Fruit fly (Drosophila melanogaster) whole organism, embryonic: ENCODE data around the gene cup.

Experiments
- Adf1 ChIP-seq: fragments of 200-800 bp; sonication (Bioruptor generic); IDR thresholded peaks from 2 replicates; pipeline ENCODE4 v1.3.6; 2022; ENCODE audit warnings: missing biosample characterization, missing genetic modification characterization
- Asciz ChIP-seq: fragments of 200-800 bp; sonication (Bioruptor generic); optimal IDR thresholded peaks from 2 replicates; lab custom pipeline; 2017; ENCODE audit warnings: missing biosample characterization, mild to moderate bottlenecking, missing genetic modification characterization, missing genetic modification reagents
- Bteb2 ChIP-seq: fragments of 200-800 bp; sonication (Bioruptor generic); optimal IDR thresholded peaks from 2 replicates; lab custom pipeline; 2016; ENCODE audit warnings: missing biosample characterization, missing genetic modification characterization
- CG10366 ChIP-seq: fragments of 200-800 bp; sonication (Bioruptor generic); IDR thresholded peaks from 2 replicates; pipeline ENCODE4 v1.3.6; 2022; ENCODE audit warnings: missing biosample characterization, missing genetic modification characterization
- CG10462 ChIP-seq: fragments of 200-800 bp; sonication (Bioruptor generic); optimal IDR thresholded peaks from 2 replicates; lab custom pipeline; 2016; ENCODE audit warnings: missing biosample characterization, missing genetic modification characterization
- CG12659 ChIP-seq: fragments of 200-800 bp; sonication (Bioruptor generic); optimal IDR thresholded peaks from 3 replicates; lab custom pipeline; 2017; ENCODE audit warnings: mild to moderate bottlenecking, missing biosample characterization, missing genetic modification reagents, missing genetic modification characterization
- CG12769 ChIP-seq: fragments of 200-800 bp; sonication (Bioruptor generic); optimal IDR thresholded peaks from 2 replicates; lab custom pipeline; 2019; ENCODE audit warnings: missing biosample characterization, mild to moderate bottlenecking, missing genetic modification characterization, moderate library complexity
- CG13775 ChIP-seq: fragments of 200-800 bp; sonication (Bioruptor generic); optimal IDR thresholded peaks from 3 replicates; lab custom pipeline; 2017; ENCODE audit warnings: missing biosample characterization, mild to moderate bottlenecking, missing genetic modification characterization
- CG13894 ChIP-seq: fragments of 200-800 bp; sonication (Bioruptor generic); optimal IDR thresholded peaks from 3 replicates; lab custom pipeline; 2018; ENCODE audit warnings: missing biosample characterization, mild to moderate bottlenecking, missing genetic modification characterization, moderate library complexity
- CG1602 ChIP-seq: fragments of 200-800 bp; sonication (Bioruptor generic); optimal IDR thresholded peaks from 3 replicates; lab custom pipeline; 2016; ENCODE audit warnings: missing biosample characterization, missing genetic modification characterization
- CG18011 ChIP-seq: fragments of 200-800 bp; sonication (Bioruptor generic); optimal IDR thresholded peaks from 2 replicates; lab custom pipeline; 2017; ENCODE audit warnings: missing biosample characterization, missing genetic modification characterization, mild to moderate bottlenecking, moderate library complexity, missing genotype
- CG2199 ChIP-seq: fragments of 200-800 bp; sonication (Bioruptor generic); IDR thresholded peaks from 3 replicates; pipeline ENCODE4 v1.3.6; 2022; ENCODE audit warnings: missing biosample characterization, missing genetic modification characterization
- CG2712 ChIP-seq: fragments of 200-800 bp; optimal IDR thresholded peaks from 3 replicates; lab custom pipeline; 2019; ENCODE audit warnings: missing biosample characterization, mild to moderate bottlenecking, missing genetic modification characterization, moderate library complexity
- CG30431 ChIP-seq: fragments of 200-800 bp; sonication (Bioruptor generic); optimal IDR thresholded peaks from 2 replicates; lab custom pipeline; 2017; ENCODE audit warnings: missing biosample characterization, missing genetic modification characterization
- CG4730 ChIP-seq: fragments of 200-800 bp; sonication (Bioruptor generic); IDR thresholded peaks from 2 replicates; pipeline ENCODE4 v1.3.6; 2022; ENCODE audit warnings: missing biosample characterization, missing genetic modification characterization
- CG4854 ChIP-seq: fragments of 200-800 bp; sonication (Bioruptor generic); optimal IDR thresholded peaks from 2 replicates; lab custom pipeline; 2016; ENCODE audit warnings: missing biosample characterization, missing genetic modification characterization, inconsistent platforms
- CG5180 ChIP-seq: fragments of 200-800 bp; sonication (Bioruptor generic); optimal IDR thresholded peaks from 3 replicates; lab custom pipeline; 2017; ENCODE audit warnings: missing biosample characterization, missing genetic modification characterization, mild to moderate bottlenecking, moderate library complexity, missing genetic modification reagents
- CG6272 ChIP-seq: fragments of 200-800 bp; sonication (Bioruptor generic); IDR thresholded peaks from 2 replicates; pipeline ENCODE4 v1.3.6; 2022; ENCODE audit warnings: missing biosample characterization, missing genetic modification characterization
- CG6683 ChIP-seq: fragments of 200-800 bp; sonication (Bioruptor generic); optimal IDR thresholded peaks from 2 replicates; lab custom pipeline; 2017; ENCODE audit warnings: missing biosample characterization, mild to moderate bottlenecking, missing genetic modification characterization, missing genetic modification reagents
- CG7987 ChIP-seq: fragments of 200-800 bp; sonication (Bioruptor generic); optimal IDR thresholded peaks from 2 replicates; lab custom pipeline; 2018; ENCODE audit warnings: missing biosample characterization, mild to moderate bottlenecking, missing genetic modification characterization, moderate library complexity
- CG8478 ChIP-seq: fragments of >200 bp; optimal IDR thresholded peaks from 2 replicates; lab custom pipeline; 2018
- CG9876 ChIP-seq: fragments of 200-800 bp; sonication (Bioruptor generic); optimal IDR thresholded peaks from 2 replicates; lab custom pipeline; 2016; ENCODE audit warnings: missing biosample characterization, missing genetic modification characterization
- H2.0 ChIP-seq: fragments of 200-800 bp; sonication (Bioruptor generic); IDR thresholded peaks from 2 replicates; pipeline ENCODE4 v1.3.6; 2022; ENCODE audit warnings: missing biosample characterization, missing genetic modification characterization
- HLH4C ChIP-seq: fragments of 200-800 bp; sonication (Bioruptor generic); IDR thresholded peaks from 3 replicates; pipeline ENCODE4 v1.3.6; 2022; ENCODE audit warnings: missing biosample characterization, missing genetic modification characterization; ENCODE audit not compliant: partially characterized antibody
- Hr78 ChIP-seq, 2 experiments: fragments of 200-800 bp in 1 of 2; fragments of >200 bp in 1 of 2; sonication (Bioruptor generic) in 1 of 2; optimal IDR thresholded peaks; 2 replicates each; lab custom pipeline; 2017 to 2019; ENCODE audit warnings: missing biosample characterization in 2 of 2, missing genetic modification characterization in 2 of 2, mild to moderate bottlenecking in 1 of 2, moderate library complexity in 1 of 2
- NFAT ChIP-seq: fragments of 200-800 bp; sonication (Bioruptor generic); IDR thresholded peaks from 2 replicates; pipeline ENCODE4 v1.3.6; 2022; ENCODE audit warnings: missing biosample characterization, missing genetic modification characterization
- PHDP ChIP-seq: fragments of 200-800 bp; sonication (Bioruptor generic); optimal IDR thresholded peaks from 3 replicates; lab custom pipeline; 2018; ENCODE audit warnings: missing biosample characterization, mild to moderate bottlenecking, missing genetic modification characterization, moderate library complexity
- Sox102F ChIP-seq: fragments of 200-800 bp; sonication (Bioruptor generic); optimal IDR thresholded peaks from 2 replicates; lab custom pipeline; 2018; ENCODE audit warnings: missing biosample characterization, mild to moderate bottlenecking, missing genetic modification characterization, moderate library complexity
- Vsx1 ChIP-seq: fragments of 200-800 bp; sonication (Bioruptor generic); optimal IDR thresholded peaks from 2 replicates; lab custom pipeline; 2017; ENCODE audit warnings: missing biosample characterization, mild to moderate bottlenecking, missing genetic modification characterization, missing genetic modification reagents
- Xrp1 ChIP-seq: fragments of 200-800 bp; sonication (Bioruptor generic); IDR thresholded peaks from 2 replicates; pipeline ENCODE4 v1.3.6; 2022; ENCODE audit warnings: missing biosample characterization, missing genetic modification characterization
- br ChIP-seq: fragments of >200 bp; optimal IDR thresholded peaks from 2 replicates; lab custom pipeline; 2017
- caup ChIP-seq: fragments of 200-800 bp; sonication (Bioruptor generic); optimal IDR thresholded peaks from 3 replicates; lab custom pipeline; 2017; ENCODE audit warnings: missing biosample characterization, mild to moderate bottlenecking, missing genetic modification characterization, moderate library complexity; ENCODE audit not compliant: severe bottlenecking
- chn ChIP-seq: fragments of 200-800 bp; sonication (Bioruptor generic); optimal IDR thresholded peaks from 2 replicates; lab custom pipeline; 2016; ENCODE audit warnings: missing biosample characterization, missing genetic modification characterization
- da ChIP-seq: fragments of 200-800 bp; sonication (Bioruptor generic); optimal IDR thresholded peaks from 2 replicates; lab custom pipeline; 2016; ENCODE audit warnings: missing biosample characterization, missing genetic modification characterization
- dimm ChIP-seq: fragments of 200-800 bp; sonication (Bioruptor generic); IDR thresholded peaks from 2 replicates; pipeline ENCODE4 v1.3.6; 2022; ENCODE audit warnings: missing biosample characterization, missing genetic modification characterization
- eve ChIP-seq, 2 experiments: fragments of >200 bp; optimal IDR thresholded peaks; 2 replicates each; lab custom pipeline; 2017; ENCODE audit warnings: missing biosample characterization in 2 of 2, missing genetic modification characterization in 2 of 2
- eyg ChIP-seq: fragments of 200-800 bp; sonication (Bioruptor generic); optimal IDR thresholded peaks from 3 replicates; lab custom pipeline; 2016; ENCODE audit warnings: missing biosample characterization, missing genetic modification characterization
- fu2 ChIP-seq: fragments of 200-800 bp; sonication (Bioruptor generic); optimal IDR thresholded peaks from 2 replicates; lab custom pipeline; 2016; ENCODE audit warnings: missing biosample characterization, missing genetic modification characterization
- her ChIP-seq: fragments of 200-800 bp; sonication (Bioruptor generic); optimal IDR thresholded peaks from 2 replicates; lab custom pipeline; 2016; ENCODE audit warnings: missing biosample characterization, missing genetic modification characterization
- luna ChIP-seq: fragments of 200-800 bp; sonication (Bioruptor generic); optimal IDR thresholded peaks from 2 replicates; lab custom pipeline; 2016; ENCODE audit warnings: missing biosample characterization, missing genetic modification characterization
- nerfin-1 ChIP-seq: fragments of 200-800 bp; sonication (Bioruptor generic); optimal IDR thresholded peaks from 3 replicates; lab custom pipeline; 2019; ENCODE audit warnings: missing biosample characterization, mild to moderate bottlenecking, missing genetic modification characterization, moderate library complexity
- otp ChIP-seq: fragments of 200-800 bp; sonication (Bioruptor generic); IDR thresholded peaks from 3 replicates; pipeline ENCODE4, ENCODE4 v1.3.6; 2022; ENCODE audit warnings: missing biosample characterization, missing genetic modification characterization
- pan ChIP-seq, 4 experiments: fragments of >200 bp in 3 of 4; fragments of 200-800 bp in 1 of 4; sonication (Bioruptor generic) in 1 of 4; optimal IDR thresholded peaks in 3 of 4; IDR thresholded peaks in 1 of 4; 2 replicates each; pipeline versions ENCODE4 v1.3.6 to Lab custom; 2017 to 2022; ENCODE audit warnings: missing biosample characterization in 2 of 4, missing genetic modification characterization in 2 of 4, mixed read lengths in 1 of 4
- sc ChIP-seq, 3 experiments: fragments of >200 bp in 2 of 3; fragments of 200-800 bp in 1 of 3; sonication (Bioruptor generic) in 1 of 3; optimal IDR thresholded peaks; 2 replicates in 2 of 3; 3 replicates in 1 of 3; lab custom pipeline; 2017; ENCODE audit warnings: mild to moderate bottlenecking in 1 of 3, missing biosample characterization in 1 of 3, missing genetic modification characterization in 1 of 3, missing genetic modification reagents in 1 of 3
- sens-2 ChIP-seq: fragments of 200-800 bp; sonication (Bioruptor generic); IDR thresholded peaks from 2 replicates; pipeline ENCODE4 v1.3.6; 2022; ENCODE audit warnings: missing biosample characterization, missing genetic modification characterization
- seq ChIP-seq: fragments of 200-800 bp; sonication (Bioruptor generic); IDR thresholded peaks from 2 replicates; pipeline ENCODE4 v1.3.6; 2022; ENCODE audit warnings: missing biosample characterization, missing genetic modification characterization
- tgo ChIP-seq: fragments of 200-800 bp; sonication (Bioruptor generic); IDR thresholded peaks from 3 replicates; pipeline ENCODE4 v1.3.6; 2022; ENCODE audit warnings: missing biosample characterization, missing genetic modification characterization
- usp ChIP-seq: fragments of >200 bp; optimal IDR thresholded peaks from 2 replicates; lab custom pipeline; 2017; ENCODE audit warnings: missing biosample characterization, missing genetic modification characterization
- vfl ChIP-seq: fragments of 200-800 bp; sonication (Bioruptor generic); optimal IDR thresholded peaks from 2 replicates; lab custom pipeline; 2016; ENCODE audit warnings: missing biosample characterization, missing genetic modification characterization
- yki ChIP-seq: fragments of >200 bp; optimal IDR thresholded peaks from 3 replicates; lab custom pipeline; 2018
- zf30C ChIP-seq: fragments of 200-800 bp; sonication (Bioruptor generic); optimal IDR thresholded peaks from 3 replicates; lab custom pipeline; 2018; ENCODE audit warnings: missing biosample characterization, mild to moderate bottlenecking, missing genetic modification characterization

The cup gene

DNA sequence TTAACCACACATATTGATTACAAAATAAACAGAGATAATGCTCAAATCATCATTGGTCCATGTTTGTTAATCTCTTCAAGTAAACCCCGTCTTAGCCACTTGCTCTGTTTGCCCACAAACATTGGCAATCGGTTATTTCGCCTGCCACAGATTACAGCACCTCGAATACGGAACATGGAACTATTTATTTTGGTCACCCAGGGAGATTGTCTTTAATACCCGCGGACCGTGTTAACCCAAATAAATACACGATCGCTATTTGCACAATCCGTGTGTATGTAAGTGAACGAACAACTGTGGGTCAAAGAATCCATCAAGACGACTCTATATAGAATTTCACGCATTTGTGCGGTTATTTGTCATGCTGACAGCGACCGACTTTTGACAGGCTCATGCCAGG lies 37.3 kb downstream of the cup start (continued):
- TF ChIP-seq Asciz (GFP tag; lab: Kevin White, UChicago) (peak; percentile 36), CG8478 (lab: Kevin White, UChicago) (no peak), CG9876 (GFP tag; lab: Kevin White, UChicago) (peak; percentile 20), caup (no peak), tgo (GFP tag; lab: Robert Waterston, UW) (no peak), H2.0 (no peak), Xrp1 (GFP tag; lab: Robert Waterston, UW) (peak; percentile 77), Adf1 (no peak), pan (optimal IDR thresholded peaks at IDR 0.05; lab: Kevin White, UChicago) (no peak), pan (GFP tag; optimal IDR thresholded peaks at IDR 0.05 in 1 of 2, IDR thresholded peaks at IDR 0.05 in 1 of 2) (no peak), CG10462 (GFP tag; lab: Kevin White, UChicago) (peak; percentile 28), CG1602 (peak; percentile 55), zf30C (GFP tag; lab: Kevin White, UChicago) (no peak), CG2199 (GFP tag; lab: Robert Waterston, UW) (no peak), vfl (GFP tag; lab: Kevin White, UChicago) (no peak), otp (peak; percentile 51; the same call in 1 of the 3 replicates), Bteb2 (GFP tag; lab: Kevin White, UChicago) (no peak), usp (GFP tag; lab: Kevin White, UChicago) (no peak), CG13775 (GFP tag; lab: Kevin White, UChicago) (peak; percentile 37), seq (GFP tag; lab: Robert Waterston, UW) (no peak), br (no peak), fu2 (GFP tag; lab: Kevin White, UChicago) (no peak), sens-2 (GFP tag; lab: Robert Waterston, UW) (peak; percentile 54; the same call in 1 of the 2 replicates), luna (GFP tag; lab: Kevin White, UChicago) (no peak), CG30431 (GFP tag; lab: Kevin White, UChicago) (peak; percentile 2), CG2712 (peak; percentile 36), eve (GFP tag; optimal IDR thresholded peaks at IDR 0.05; lab: Kevin White, UChicago) (peak in 1 of 2 experiments; percentile 38), da (GFP tag; lab: Kevin White, UChicago) (no peak), Sox102F (no peak), Vsx1 (peak; percentile 7), CG13894 (tag; lab: Kevin White, UChicago) (no peak), PHDP (tag; lab: Kevin White, UChicago) (peak; percentile 29), dimm (no peak), CG18011 (no peak), her (GFP tag; lab: Kevin White, UChicago) (peak; percentile 48), CG12659 (GFP tag; lab: Kevin White, UChicago) (peak; percentile 10), CG12769 (peak; percentile 45), CG6272 (GFP tag; lab: Robert Waterston, UW) (no peak), CG6683 (GFP tag; lab: Kevin White, UChicago) (no peak), Hr78 (GFP tag; optimal IDR thresholded peaks at IDR 0.05; lab: Kevin White, UChicago) (no peak), HLH4C (GFP tag; lab: Robert Waterston, UW) (no peak), CG10366 (no peak), nerfin-1 (no peak), CG5180 (GFP tag; lab: Kevin White, UChicago) (peak; percentile 7), CG7987 (GFP tag; lab: Kevin White, UChicago) (no peak), chn (GFP tag; lab: Kevin White, UChicago) (no peak), sc (optimal IDR thresholded peaks at IDR 0.05; lab: Kevin White, UChicago) (no peak), sc (GFP tag; optimal IDR thresholded peaks at IDR 0.05; lab: Kevin White, UChicago) (peak; percentile 67), yki (no peak), CG4730 (no peak), CG4854 (GFP tag; lab: Kevin White, UChicago) (no peak), NFAT (GFP tag; lab: Robert Waterston, UW) (no peak), eyg (GFP tag; lab: Kevin White, UChicago) (no peak)
